Worm (Caenorhabditis elegans) whole organism, L4/young adult: ENCODE results near the gene tag-244.

ENCODE experiments used
- W03F9.2 ChIP-seq: fragments of 150-350 bp; optimal IDR thresholded peaks from 2 replicates; lab custom pipeline; 2014; ENCODE audit warnings: missing biosample characterization, missing genetic modification characterization
- him-1 ChIP-seq: sonication (generic microtip); optimal IDR thresholded peaks from 2 replicates; lab custom pipeline; 2016; ENCODE audit warnings: missing genotype, missing genetic modification reagents, missing genetic modification characterization, missing compliant biosample characterization

DNA sequence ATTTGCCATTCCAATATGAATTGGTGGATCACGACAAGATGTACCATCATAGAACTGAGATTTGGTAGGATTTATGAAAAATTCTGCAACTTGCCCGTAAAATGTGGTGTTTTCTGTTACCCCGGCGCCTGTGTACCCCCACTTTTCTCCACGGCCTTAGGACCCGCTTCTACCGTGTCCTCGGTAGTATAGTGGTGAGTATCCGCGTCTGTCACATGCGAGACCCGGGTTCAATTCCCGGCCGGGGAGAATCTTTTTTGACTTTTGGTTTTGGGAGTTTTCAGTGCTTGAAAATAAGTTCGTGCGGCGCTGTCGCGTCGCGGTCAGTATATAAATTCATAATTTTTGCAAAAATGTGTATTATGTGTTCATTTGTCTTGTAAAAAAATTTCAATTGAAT lies 36.3 kb upstream of the tag-244 start:
- no peak for TF ChIP-seq W03F9.2 (tag; lab: Kevin White, UChicago)
- no peak for TF ChIP-seq him-1 (tag; lab: Kevin White, UChicago)
